Worm (Caenorhabditis elegans) whole organism, L4/young adult: ENCODE data around the gene pat-12.

ENCODE experiments used
- W03F9.2 ChIP-seq: fragments of 150-350 bp; optimal IDR thresholded peaks from 2 replicates; lab custom pipeline; 2014; ENCODE audit warnings: missing biosample characterization, missing genetic modification characterization
- dao-5 ChIP-seq: sonication (generic microtip); optimal IDR thresholded peaks from 2 replicates; lab custom pipeline; 2016; ENCODE audit warnings: missing genotype, missing genetic modification characterization, moderate library complexity, missing compliant biosample characterization

DNA sequence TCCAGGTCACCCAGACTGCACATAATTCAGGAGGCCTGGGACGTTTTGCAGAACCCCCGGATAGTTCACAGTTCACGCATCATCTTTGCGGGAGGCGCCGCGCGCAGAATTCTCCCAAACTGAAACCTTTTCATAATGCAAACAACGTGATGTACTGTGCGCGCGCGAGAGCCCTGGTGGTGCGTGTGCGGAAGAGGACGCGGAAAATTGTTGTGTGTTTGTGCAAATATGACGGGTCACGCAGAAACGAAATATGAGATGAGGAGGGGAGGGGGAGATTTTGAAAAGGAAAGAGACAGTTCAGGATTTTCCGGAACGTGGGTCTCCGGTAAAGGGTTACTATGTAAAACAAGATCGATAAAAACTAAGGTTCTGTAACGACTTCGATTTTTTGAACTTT, 42.2 kb downstream of the pat-12 start:
- TF ChIP-seq W03F9.2 (tag; lab: Kevin White, UChicago) (no peak), dao-5 (tag; lab: Kevin White, UChicago) (no peak)
